Comparison of ENCODE assay signal across 4 fruit fly cellular contexts in genomic region chr2L:10311822-10312221, dm6.
TF ChIP-seq lines count a peak whose summit lies in the region.

No protein-coding gene starts in this region.

- TF ChIP-seq CTCF in whole organism, embryonic (GFP tag; optimal IDR thresholded peaks at IDR 0.05; lab: Kevin White, UChicago) = no peak

TF ChIP-seq in whole organism, adult, 20 proteins besides CTCF, POLR2A, EP300 and RAD21:
- TF ChIP-seq Crg-1 (GFP tag; optimal IDR thresholded peaks at IDR 0.05; lab: Kevin White, UChicago) (no peak), Mnt (GFP tag; optimal IDR thresholded peaks at IDR 0.05; lab: Kevin White, UChicago) (peak; percentile 39), bab1 (GFP tag; optimal IDR thresholded peaks at IDR 0.05; lab: Kevin White, UChicago) (peak; percentile 32)

TF ChIP-seq in whole organism, embryonic, 481 proteins besides CTCF, POLR2A, EP300 and RAD21 (continues in another document):
- no peak for TF ChIP-seq CG17912 (GFP tag; optimal IDR thresholded peaks at IDR 0.05; lab: Kevin White, UChicago)
- TF ChIP-seq Stat92E (GFP tag; optimal IDR thresholded peaks at IDR 0.05; lab: Kevin White, UChicago) = no peak
- no peak for TF ChIP-seq fd64A (GFP tag; optimal IDR thresholded peaks at IDR 0.05; lab: Kevin White, UChicago)
- no peak for TF ChIP-seq CG31224 (GFP tag; IDR thresholded peaks at IDR 0.05; lab: Robert Waterston, UW)
- TF ChIP-seq hbn (GFP tag; IDR thresholded peaks at IDR 0.05; lab: Robert Waterston, UW; ENCODE audit: partially characterized antibody) = 0 out of 2 replicates have a peak, but pooled peaks have one; percentile 24
- peak; percentile 37 for TF ChIP-seq CG15514 (GFP tag; optimal IDR thresholded peaks at IDR 0.05; lab: Kevin White, UChicago)
- TF ChIP-seq BEAF-32 (GFP tag; optimal IDR thresholded peaks at IDR 0.05; lab: Kevin White, UChicago) = peak; percentile 52
- TF ChIP-seq wek (GFP tag; optimal IDR thresholded peaks at IDR 0.05; lab: Kevin White, UChicago) = peak; percentile 10
- TF ChIP-seq kah (GFP tag; optimal IDR thresholded peaks at IDR 0.05; lab: Kevin White, UChicago) = no peak
- TF ChIP-seq ewg (GFP tag; optimal IDR thresholded peaks at IDR 0.05; lab: Kevin White, UChicago) = no peak
- TF ChIP-seq CG9609 (GFP tag; optimal IDR thresholded peaks at IDR 0.05; lab: Kevin White, UChicago) = no peak
- no peak for TF ChIP-seq CG2889 (GFP tag; IDR thresholded peaks at IDR 0.05; lab: Robert Waterston, UW)
- peak; percentile 34 for TF ChIP-seq CG17802 (tag; optimal IDR thresholded peaks at IDR 0.05; lab: Kevin White, UChicago)
- 0 out of 4 replicates have a peak, but pooled peaks have one; percentile 50 for TF ChIP-seq chinmo (GFP tag; IDR thresholded peaks at IDR 0.05; lab: Robert Waterston, UW; ENCODE audit: partially characterized antibody)
- TF ChIP-seq unc-4 (GFP tag; IDR thresholded peaks at IDR 0.05; lab: Robert Waterston, UW; ENCODE audit: partially characterized antibody) = peak; percentile 38; the same call in 1 of the 2 replicates
- peak; percentile 26 for TF ChIP-seq zen (tag; optimal IDR thresholded peaks at IDR 0.05; lab: Kevin White, UChicago)
- no peak for TF ChIP-seq B-H1 (GFP tag; IDR thresholded peaks at IDR 0.05; lab: Robert Waterston, UW)
- no peak for TF ChIP-seq CG4282 (GFP tag; optimal IDR thresholded peaks at IDR 0.05; lab: Kevin White, UChicago)
- no peak for TF ChIP-seq CHES-1-like (GFP tag; optimal IDR thresholded peaks at IDR 0.05; lab: Kevin White, UChicago)
- TF ChIP-seq danr (GFP tag; IDR thresholded peaks at IDR 0.05; lab: Robert Waterston, UW) = no peak
- TF ChIP-seq CG11560 (tag; IDR thresholded peaks at IDR 0.05; lab: Robert Waterston, UW) = no peak
- TF ChIP-seq CG4617 (GFP tag; optimal IDR thresholded peaks at IDR 0.05; lab: Kevin White, UChicago; ENCODE audit: borderline replicate concordance) = peak; percentile 76
- TF ChIP-seq CG10267 (tag; optimal IDR thresholded peaks at IDR 0.05; lab: Kevin White, UChicago) = peak; percentile 5
- no peak for TF ChIP-seq pho (GFP tag; optimal IDR thresholded peaks at IDR 0.05; lab: Kevin White, UChicago)
- TF ChIP-seq tx (GFP tag; optimal IDR thresholded peaks at IDR 0.05; lab: Kevin White, UChicago) = no peak
- peak; percentile 21 for TF ChIP-seq phol (tag; optimal IDR thresholded peaks at IDR 0.05; lab: Kevin White, UChicago)
- no peak for TF ChIP-seq Hr78 (GFP tag; optimal IDR thresholded peaks at IDR 0.05; lab: Kevin White, UChicago)
- no peak for TF ChIP-seq Mes4 (GFP tag; optimal IDR thresholded peaks at IDR 0.05; lab: Kevin White, UChicago)

TF ChIP-seq in whole organism, prepupa, 60 proteins besides CTCF, POLR2A, EP300 and RAD21:
- no peak for TF ChIP-seq CG1621 (tag; optimal IDR thresholded peaks at IDR 0.05; lab: Kevin White, UChicago)
- TF ChIP-seq fkh (GFP tag; optimal IDR thresholded peaks at IDR 0.05; lab: Kevin White, UChicago) = peak; percentile 69

TF ChIP-seq in whole organism, wandering third instar larva, 38 proteins besides CTCF, POLR2A, EP300 and RAD21:
- TF ChIP-seq dmrt93B (GFP tag; optimal IDR thresholded peaks at IDR 0.05; lab: Kevin White, UChicago) (no peak), sage (GFP tag; optimal IDR thresholded peaks at IDR 0.05; lab: Kevin White, UChicago) (peak; percentile 47), GATAd (GFP tag; optimal IDR thresholded peaks at IDR 0.05; lab: Kevin White, UChicago) (no peak), tai (GFP tag; optimal IDR thresholded peaks at IDR 0.05; lab: Kevin White, UChicago) (peak; percentile 1), Myc (optimal IDR thresholded peaks at IDR 0.05; lab: Kevin White, UChicago) (peak; percentile 10)
